Fruit fly (Drosophila melanogaster) whole organism, embryonic: ENCODE results near the gene Sam-S.
A peak's percentile ranks its signal among the peaks of the same experiment; 100 is the strongest.

Experiments used
- B-H1 ChIP-seq: fragments of 200-800 bp; sonication (Bioruptor generic); IDR thresholded peaks from 3 replicates; pipeline ENCODE4 v1.3.6; 2022; ENCODE audit warnings: missing biosample characterization, missing genetic modification characterization
- BEAF-32 ChIP-seq: fragments of 200-800 bp; sonication (Bioruptor generic); optimal IDR thresholded peaks from 3 replicates; lab custom pipeline; 2017; ENCODE audit warnings: missing biosample characterization, missing genetic modification characterization, mild to moderate bottlenecking, moderate library complexity, missing genetic modification reagents
- Bgb ChIP-seq: fragments of 200-800 bp; sonication (Bioruptor generic); IDR thresholded peaks from 2 replicates; pipeline ENCODE4 v1.3.6; 2022; ENCODE audit warnings: missing biosample characterization, missing genetic modification characterization; ENCODE audit not compliant: partially characterized antibody
- CG10431 ChIP-seq: fragments of 200-800 bp; sonication (Bioruptor generic); optimal IDR thresholded peaks from 3 replicates; lab custom pipeline; 2018; ENCODE audit warnings: missing biosample characterization, mild to moderate bottlenecking, missing genetic modification characterization
- CG13287 ChIP-seq: fragments of 200-800 bp; sonication (Bioruptor generic); IDR thresholded peaks from 2 replicates; pipeline ENCODE4 v1.3.6; 2022; ENCODE audit warnings: missing biosample characterization, missing genetic modification characterization; ENCODE audit not compliant: partially characterized antibody
- CG15514 ChIP-seq: fragments of 200-800 bp; sonication (Bioruptor generic); optimal IDR thresholded peaks from 3 replicates; lab custom pipeline; 2017; ENCODE audit warnings: missing biosample characterization, missing genetic modification characterization, mild to moderate bottlenecking, moderate library complexity, missing genetic modification reagents
- CG1603 ChIP-seq: fragments of 200-800 bp; sonication (Bioruptor generic); optimal IDR thresholded peaks from 2 replicates; lab custom pipeline; 2019; ENCODE audit warnings: missing biosample characterization, mild to moderate bottlenecking, missing genetic modification characterization, moderate library complexity
- CG18599 ChIP-seq: fragments of 200-800 bp; sonication (Bioruptor generic); optimal IDR thresholded peaks from 3 replicates; lab custom pipeline; 2017; ENCODE audit warnings: missing biosample characterization, missing genetic modification characterization, mild to moderate bottlenecking, moderate library complexity, missing genetic modification reagents
- CG2116 ChIP-seq: fragments of 200-800 bp; sonication (Bioruptor generic); optimal IDR thresholded peaks from 3 replicates; lab custom pipeline; 2018; ENCODE audit warnings: missing biosample characterization, mild to moderate bottlenecking, missing genetic modification characterization
- CG4617 ChIP-seq: fragments of 200-800 bp; sonication (Bioruptor generic); optimal IDR thresholded peaks from 3 replicates; lab custom pipeline; 2016; ENCODE audit warnings: missing biosample characterization, missing genetic modification characterization, borderline replicate concordance
- CG6272 ChIP-seq: fragments of 200-800 bp; sonication (Bioruptor generic); IDR thresholded peaks from 2 replicates; pipeline ENCODE4 v1.3.6; 2022; ENCODE audit warnings: missing biosample characterization, missing genetic modification characterization
- CG6683 ChIP-seq: fragments of 200-800 bp; sonication (Bioruptor generic); optimal IDR thresholded peaks from 2 replicates; lab custom pipeline; 2017; ENCODE audit warnings: missing biosample characterization, mild to moderate bottlenecking, missing genetic modification characterization, missing genetic modification reagents
- CG6791 ChIP-seq: fragments of 200-800 bp; sonication (Bioruptor generic); IDR thresholded peaks from 3 replicates; pipeline ENCODE4 v1.3.6; 2022; ENCODE audit warnings: missing biosample characterization, missing genetic modification characterization; ENCODE audit not compliant: partially characterized antibody
- CG6854 ChIP-seq: fragments of 200-800 bp; sonication (Bioruptor generic); optimal IDR thresholded peaks from 3 replicates; lab custom pipeline; 2017; ENCODE audit warnings: missing biosample characterization, mild to moderate bottlenecking, missing genetic modification characterization
- CG7372 ChIP-seq: fragments of 200-800 bp; sonication (Bioruptor generic); IDR thresholded peaks from 2 replicates; pipeline ENCODE4 v1.3.6; 2022; ENCODE audit warnings: missing biosample characterization, missing genetic modification characterization
- CG7745 ChIP-seq: fragments of 200-800 bp; sonication (Bioruptor generic); optimal IDR thresholded peaks from 2 replicates; lab custom pipeline; 2018; ENCODE audit warnings: missing biosample characterization, mild to moderate bottlenecking, missing genetic modification characterization, moderate library complexity
- CTCF ChIP-seq: fragments of 200-800 bp; sonication (Bioruptor generic); optimal IDR thresholded peaks from 2 replicates; lab custom pipeline; 2017; ENCODE audit warnings: missing biosample characterization, mild to moderate bottlenecking, missing genetic modification characterization, moderate library complexity
- Deaf1 ChIP-seq: fragments of 200-800 bp; optimal IDR thresholded peaks from 3 replicates; lab custom pipeline; 2019; ENCODE audit warnings: missing biosample characterization, mild to moderate bottlenecking, missing genetic modification characterization, moderate library complexity
- Dll ChIP-seq: fragments of 200-800 bp; sonication (Bioruptor generic); IDR thresholded peaks from 4 replicates; pipeline ENCODE4 v1.3.6; 2022; ENCODE audit warnings: missing biosample characterization, missing genetic modification characterization; ENCODE audit not compliant: partially characterized antibody
- Dp ChIP-seq: fragments of 200-800 bp; sonication (Bioruptor generic); optimal IDR thresholded peaks from 2 replicates; lab custom pipeline; 2018; ENCODE audit warnings: missing biosample characterization, mild to moderate bottlenecking, missing genetic modification characterization, moderate library complexity
- Dref ChIP-seq: fragments of 200-800 bp; sonication (Bioruptor generic); IDR thresholded peaks from 2 replicates; pipeline ENCODE4 v1.3.6; 2022; ENCODE audit warnings: missing biosample characterization, missing genetic modification characterization
- E2f2 ChIP-seq: fragments of 200-800 bp; sonication (Bioruptor generic); IDR thresholded peaks from 2 replicates; pipeline ENCODE4 v1.3.6; 2022; ENCODE audit warnings: missing biosample characterization, missing genetic modification characterization
- Ets97D ChIP-seq: fragments of 200-800 bp; sonication (Bioruptor generic); optimal IDR thresholded peaks from 3 replicates; lab custom pipeline; 2016; ENCODE audit warnings: missing biosample characterization, missing genetic modification characterization
- Lim3 ChIP-seq: fragments of 200-800 bp; sonication (Bioruptor generic); IDR thresholded peaks from 2 replicates; pipeline ENCODE4 v1.3.6; 2022; ENCODE audit warnings: missing biosample characterization, missing genetic modification characterization
- MBD-R2 ChIP-seq: fragments of 200-800 bp; sonication (Bioruptor generic); IDR thresholded peaks from 2 replicates; pipeline ENCODE4 v1.3.6; 2022; ENCODE audit warnings: missing biosample characterization, missing genetic modification characterization
- MESR4 ChIP-seq: fragments of 200-800 bp; sonication (Bioruptor generic); optimal IDR thresholded peaks from 2 replicates; lab custom pipeline; 2018; ENCODE audit warnings: missing biosample characterization, mild to moderate bottlenecking, missing genetic modification characterization, moderate library complexity
- Med ChIP-seq: fragments of 200-800 bp; sonication (Bioruptor generic); peaks from one replicate; lab custom pipeline; 2016; ENCODE audit warnings: missing biosample characterization, missing genetic modification characterization, mild to moderate bottlenecking, inconsistent platforms, moderate library complexity
- NfI ChIP-seq: fragments of 200-800 bp; sonication (Bioruptor generic); optimal IDR thresholded peaks from 3 replicates; lab custom pipeline; 2018; ENCODE audit warnings: missing biosample characterization, mild to moderate bottlenecking, missing genetic modification characterization, moderate library complexity
- Pdp1 ChIP-seq, 2 experiments: fragments of 200-800 bp; sonication (Bioruptor generic); optimal IDR thresholded peaks; 3 replicates each; lab custom pipeline; 2016; ENCODE audit warnings: missing biosample characterization in 2 of 2, missing genetic modification characterization in 2 of 2, mild to moderate bottlenecking in 1 of 2, moderate library complexity in 1 of 2
- Poxn ChIP-seq: fragments of 200-800 bp; sonication (Bioruptor generic); IDR thresholded peaks from 2 replicates; pipeline ENCODE4 v1.3.6; 2022; ENCODE audit warnings: missing biosample characterization, missing genetic modification characterization
- Scr ChIP-seq: fragments of 200-800 bp; sonication (Bioruptor generic); IDR thresholded peaks from 2 replicates; pipeline ENCODE4 v1.3.6; 2022; ENCODE audit warnings: missing biosample characterization, missing genetic modification characterization; ENCODE audit not compliant: partially characterized antibody
- Sry-δ ChIP-seq: fragments of 200-800 bp; sonication (Bioruptor generic); optimal IDR thresholded peaks from 2 replicates; lab custom pipeline; 2016; ENCODE audit warnings: missing biosample characterization, missing genetic modification characterization
- bbx ChIP-seq: fragments of 200-800 bp; sonication (Bioruptor generic); IDR thresholded peaks from 2 replicates; pipeline ENCODE4 v1.3.6; 2022; ENCODE audit warnings: missing biosample characterization, missing genetic modification characterization; ENCODE audit not compliant: partially characterized antibody
- crp ChIP-seq, 2 experiments: fragments of 200-800 bp; sonication (Bioruptor generic); optimal IDR thresholded peaks; 2 replicates in 1 of 2; 3 replicates in 1 of 2; lab custom pipeline; 2017; ENCODE audit warnings: missing biosample characterization in 2 of 2, missing genetic modification characterization in 2 of 2, mild to moderate bottlenecking in 1 of 2, moderate library complexity in 1 of 2
- fd102C ChIP-seq: fragments of 200-800 bp; sonication (Bioruptor generic); optimal IDR thresholded peaks from 2 replicates; lab custom pipeline; 2018; ENCODE audit warnings: missing biosample characterization, mild to moderate bottlenecking, missing genetic modification characterization, moderate library complexity
- fru ChIP-seq: fragments of >200 bp; optimal IDR thresholded peaks from 2 replicates; lab custom pipeline; 2017
- ftz-f1 ChIP-seq: fragments of 200-800 bp; sonication (Bioruptor generic); optimal IDR thresholded peaks from 2 replicates; lab custom pipeline; 2016; ENCODE audit warnings: missing biosample characterization, missing genetic modification characterization
- ham ChIP-seq: fragments of 200-800 bp; sonication (Bioruptor generic); IDR thresholded peaks from 2 replicates; pipeline ENCODE4 v1.3.6; 2022; ENCODE audit warnings: missing biosample characterization, missing genetic modification characterization
- ind ChIP-seq: fragments of 200-800 bp; sonication (Bioruptor generic); optimal IDR thresholded peaks from 3 replicates; lab custom pipeline; 2016; ENCODE audit warnings: missing biosample characterization, missing genetic modification characterization
- jing ChIP-seq: fragments of 200-800 bp; sonication (Bioruptor generic); optimal IDR thresholded peaks from 2 replicates; lab custom pipeline; 2018; ENCODE audit warnings: missing biosample characterization, mild to moderate bottlenecking, missing genetic modification characterization
- nerfin-2 ChIP-seq: fragments of 200-800 bp; sonication (Bioruptor generic); IDR thresholded peaks from 2 replicates; pipeline ENCODE4 v1.3.6; 2022; ENCODE audit warnings: missing biosample characterization, missing genetic modification characterization; ENCODE audit not compliant: partially characterized antibody
- nom ChIP-seq: fragments of 200-800 bp; sonication (Bioruptor generic); optimal IDR thresholded peaks from 2 replicates; lab custom pipeline; 2017; ENCODE audit warnings: missing biosample characterization, missing genetic modification characterization, mild to moderate bottlenecking, moderate library complexity, missing genetic modification reagents
- pzg ChIP-seq: fragments of 200-800 bp; sonication (Bioruptor generic); optimal IDR thresholded peaks from 3 replicates; lab custom pipeline; 2018; ENCODE audit warnings: missing biosample characterization, mild to moderate bottlenecking, missing genetic modification characterization, moderate library complexity
- slou ChIP-seq: fragments of 200-800 bp; sonication (Bioruptor generic); optimal IDR thresholded peaks from 3 replicates; lab custom pipeline; 2016; ENCODE audit warnings: missing biosample characterization, missing genetic modification characterization
- stwl ChIP-seq: fragments of 200-800 bp; sonication (Bioruptor generic); optimal IDR thresholded peaks from 3 replicates; lab custom pipeline; 2018; ENCODE audit warnings: missing biosample characterization, mild to moderate bottlenecking, missing genetic modification characterization, moderate library complexity
- trem ChIP-seq: fragments of 200-800 bp; optimal IDR thresholded peaks from 3 replicates; lab custom pipeline; 2019; ENCODE audit warnings: missing biosample characterization, mild to moderate bottlenecking, missing genetic modification characterization, moderate library complexity
- twi ChIP-seq: fragments of 200-800 bp; optimal IDR thresholded peaks from 2 replicates; lab custom pipeline; 2019; ENCODE audit warnings: missing biosample characterization, mild to moderate bottlenecking, missing genetic modification characterization, moderate library complexity
- unc-4 ChIP-seq: fragments of 200-800 bp; sonication (Bioruptor generic); IDR thresholded peaks from 2 replicates; pipeline ENCODE4 v1.3.6; 2022; ENCODE audit warnings: missing biosample characterization, missing genetic modification characterization; ENCODE audit not compliant: partially characterized antibody
- vnd ChIP-seq: fragments of 200-800 bp; sonication (Bioruptor generic); IDR thresholded peaks from 3 replicates; pipeline ENCODE4 v1.3.6; 2022; ENCODE audit warnings: missing biosample characterization, missing genetic modification characterization; ENCODE audit not compliant: partially characterized antibody

Sam-S gene

DNA sequence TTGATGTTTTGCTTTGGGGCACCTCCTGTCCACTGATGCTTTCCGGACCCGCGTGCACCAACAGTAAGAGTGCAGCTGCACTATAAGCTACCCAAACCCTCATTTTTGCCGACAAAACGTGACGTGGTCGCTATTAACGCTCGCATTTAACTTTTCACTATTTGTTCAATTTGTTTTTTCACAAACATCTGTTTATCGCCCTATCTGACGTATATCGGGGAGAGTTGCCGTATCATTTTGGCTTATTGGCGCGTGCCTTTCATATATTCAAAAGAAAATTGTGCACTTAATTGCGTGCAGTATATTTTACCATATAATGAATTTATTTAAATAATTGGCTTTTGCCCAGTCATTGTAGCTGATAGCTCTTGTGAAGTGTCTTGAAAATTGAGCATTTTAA is at the start of gene Sam-S, which contains the start of gene Nhe1:
Gene Sam-S (plus strand): TSS at position 364 of the 400 bp plus-strand sequence.
Gene Nhe1 (minus strand): TSS at position 193 of the 400 bp plus-strand sequence.
- no peak for TF ChIP-seq B-H1 (GFP tag; lab: Robert Waterston, UW)
- TF ChIP-seq twi (tag; lab: Kevin White, UChicago), result peak; percentile 15
- TF ChIP-seq Lim3 (GFP tag; lab: Robert Waterston, UW), result no peak
- TF ChIP-seq Sry-δ (GFP tag; lab: Kevin White, UChicago), result peak; percentile 22
- peak in 1 of 2 experiments; percentile 78 for TF ChIP-seq crp (GFP tag; optimal IDR thresholded peaks at IDR 0.05; lab: Kevin White, UChicago)
- TF ChIP-seq Dref (GFP tag; lab: Robert Waterston, UW), result peak; percentile 55
- TF ChIP-seq vnd (GFP tag; lab: Robert Waterston, UW), result no peak
- TF ChIP-seq CG6854, result no peak
- TF ChIP-seq Bgb (GFP tag; lab: Robert Waterston, UW), result 0 out of 2 replicates have a peak, but pooled peaks have one; percentile 10
- no peak for TF ChIP-seq Poxn (GFP tag; lab: Robert Waterston, UW)
- peak; percentile 31 for TF ChIP-seq BEAF-32 (GFP tag; lab: Kevin White, UChicago)
- 0 out of 2 replicates have a peak, but pooled peaks have one; percentile 35 for TF ChIP-seq unc-4 (GFP tag; lab: Robert Waterston, UW)
- TF ChIP-seq CG13287 (GFP tag; lab: Robert Waterston, UW), result peak; percentile 54
- TF ChIP-seq CTCF (GFP tag; lab: Kevin White, UChicago), result no peak
- 0 out of 2 replicates have a peak, but pooled peaks have one; percentile 39 for TF ChIP-seq nerfin-2
- peak; percentile 44; the same call in 1 of the 2 replicates for TF ChIP-seq MBD-R2 (GFP tag; lab: Robert Waterston, UW)
- peak; percentile 40 for TF ChIP-seq pzg (GFP tag; lab: Kevin White, UChicago)
- TF ChIP-seq E2f2 (GFP tag; lab: Robert Waterston, UW), result peak; percentile 89
- TF ChIP-seq CG10431 (GFP tag; lab: Kevin White, UChicago), result no peak
- TF ChIP-seq CG1603, result peak; percentile 8
- 0 out of 3 replicates have a peak, but pooled peaks have one; percentile 27 for TF ChIP-seq CG6791 (GFP tag; lab: Robert Waterston, UW)
- peak; percentile 83 for TF ChIP-seq Dp
- peak; percentile 43; the same call in 1 of the 4 replicates for TF ChIP-seq Dll
- peak; percentile 9 for TF ChIP-seq trem (tag; lab: Kevin White, UChicago)
- TF ChIP-seq Ets97D, result peak; percentile 6
- TF ChIP-seq CG18599 (GFP tag; lab: Kevin White, UChicago), result no peak
- TF ChIP-seq fd102C (GFP tag; lab: Kevin White, UChicago), result no peak
- TF ChIP-seq CG4617 (GFP tag; lab: Kevin White, UChicago), result peak; percentile 38
- peak; percentile 29 for TF ChIP-seq CG2116 (GFP tag; lab: Kevin White, UChicago)
- TF ChIP-seq Scr, result peak; percentile 14
- no peak for TF ChIP-seq CG6272 (GFP tag; lab: Robert Waterston, UW)
- TF ChIP-seq CG15514 (GFP tag; lab: Kevin White, UChicago), result peak; percentile 95
- TF ChIP-seq nom (GFP tag; lab: Kevin White, UChicago), result no peak
- TF ChIP-seq Deaf1 (tag; lab: Kevin White, UChicago), result no peak
- no peak for TF ChIP-seq slou (GFP tag; lab: Kevin White, UChicago)
- TF ChIP-seq MESR4 (GFP tag; lab: Kevin White, UChicago), result peak; percentile 83
- peak; percentile 8 for TF ChIP-seq stwl

dm6 chr2L:59058-59603 is 47.6 kb upstream of the Sam-S start:
- TF ChIP-seq jing (GFP tag; lab: Kevin White, UChicago), result no peak
- peak; percentile 7 for TF ChIP-seq nom (GFP tag; lab: Kevin White, UChicago)
- no peak for TF ChIP-seq CG6683 (GFP tag; lab: Kevin White, UChicago)
- TF ChIP-seq ind (GFP tag; lab: Kevin White, UChicago), result no peak
- TF ChIP-seq ftz-f1 (GFP tag; lab: Kevin White, UChicago), result peak; percentile 24
- TF ChIP-seq bbx, result peak; percentile 57; the same call in 1 of the 2 replicates
- no peak for TF ChIP-seq NfI
- TF ChIP-seq CG7745 (tag; lab: Kevin White, UChicago), result no peak
- TF ChIP-seq CG7372, result no peak
- TF ChIP-seq Pdp1 (GFP tag; optimal IDR thresholded peaks at IDR 0.05; lab: Kevin White, UChicago), result peak in 1 of 2 experiments; percentile 16
- TF ChIP-seq Med (GFP tag; lab: Kevin White, UChicago), result peak; percentile 63
- TF ChIP-seq fru, result no peak
- no peak for TF ChIP-seq twi (tag; lab: Kevin White, UChicago)
- TF ChIP-seq ham (GFP tag; lab: Robert Waterston, UW), result no peak
